Worm (Caenorhabditis elegans) whole organism, midembryonic: Measurements from ENCODE around the gene Y57G7A.11.

Experiments used
- T22C8.4 ChIP-seq: fragments of 200-800 bp; sonication (Bioruptor generic); IDR thresholded peaks from 2 replicates; pipeline ENCODE4 v1.3.6; 2022; ENCODE audit warnings: missing genetic modification characterization, missing compliant biosample characterization
- cog-1 ChIP-seq: sonication (generic microtip); optimal IDR thresholded peaks from 2 replicates; lab custom pipeline; 2016; ENCODE audit warnings: missing genetic modification characterization, missing compliant biosample characterization
- flt-1 ChIP-seq: fragments of 200-800 bp; sonication (Bioruptor generic); IDR thresholded peaks from 2 replicates; pipeline ENCODE4 v1.3.6; 2022; ENCODE audit warnings: missing genetic modification characterization, missing compliant biosample characterization
- klf-2 ChIP-seq: fragments of 200-800 bp; sonication (Bioruptor generic); conservative IDR thresholded peaks from 2 replicates; pipeline ENCODE4 v1.3.6; 2022; ENCODE audit warnings: missing genetic modification reagents, missing genetic modification characterization, missing compliant biosample characterization
- med-1 ChIP-seq: sonication (generic microtip); optimal IDR thresholded peaks from 2 replicates; lab custom pipeline; 2017; ENCODE audit warnings: missing genetic modification characterization, mild to moderate bottlenecking, missing compliant biosample characterization, antibody characterized with exemption, missing genetic modification reagents; ENCODE audit not compliant: insufficient read depth
- ref-1 ChIP-seq: fragments of 200-800 bp; sonication (Bioruptor generic); conservative IDR thresholded peaks from 2 replicates; pipeline ENCODE4 v1.3.6; 2022; ENCODE audit warnings: missing genetic modification reagents, missing genetic modification characterization, missing compliant biosample characterization
- tab-1 ChIP-seq: fragments of 200-800 bp; sonication (Bioruptor generic); IDR thresholded peaks from 2 replicates; pipeline ENCODE4 v1.3.6; 2022; ENCODE audit warnings: missing genetic modification characterization, missing compliant biosample characterization
- ztf-23 ChIP-seq: fragments of 200-800 bp; sonication (Bioruptor generic); IDR thresholded peaks from 2 replicates; pipeline ENCODE4 v1.3.6; 2022; ENCODE audit warnings: missing genetic modification reagents, missing genetic modification characterization, missing compliant biosample characterization
- ztf-29 ChIP-seq: fragments of 200-800 bp; sonication (Bioruptor generic); IDR thresholded peaks from 2 replicates; pipeline ENCODE4 v1.3.6; 2022; ENCODE audit warnings: missing genetic modification reagents, missing genetic modification characterization, missing compliant biosample characterization

The Y57G7A.11 gene

ce11 chrII:1245783-1246182 is 30.9 kb downstream of the Y57G7A.11 start:
- TF ChIP-seq ref-1 (GFP tag; lab: Robert Waterston, UW), result no peak
- no peak for TF ChIP-seq med-1
- no peak for TF ChIP-seq klf-2 (GFP tag; lab: Robert Waterston, UW)
- TF ChIP-seq ztf-23 (GFP tag; lab: Robert Waterston, UW), result no peak
- TF ChIP-seq flt-1, result no peak
- TF ChIP-seq tab-1 (GFP tag; lab: Robert Waterston, UW), result no peak
- TF ChIP-seq T22C8.4 (GFP tag; lab: Robert Waterston, UW), result no peak
- no peak for TF ChIP-seq ztf-29
- no peak for TF ChIP-seq cog-1 (tag; lab: Kevin White, UChicago)

- peak; percentile 47; the same call in 1 of the 2 replicates for TF ChIP-seq klf-2 (GFP tag; lab: Robert Waterston, UW)
- TF ChIP-seq flt-1, result no peak
Measured at ce11 chrII:1244420-1244959, 32.2 kb downstream of the Y57G7A.11 start.

- TF ChIP-seq cog-1 (tag; lab: Kevin White, UChicago), result peak; percentile 28
- TF ChIP-seq tab-1 (GFP tag; lab: Robert Waterston, UW), result no peak
Measured at ce11 chrII:1242475-1242874, 34.2 kb downstream of the Y57G7A.11 start.

DNA sequence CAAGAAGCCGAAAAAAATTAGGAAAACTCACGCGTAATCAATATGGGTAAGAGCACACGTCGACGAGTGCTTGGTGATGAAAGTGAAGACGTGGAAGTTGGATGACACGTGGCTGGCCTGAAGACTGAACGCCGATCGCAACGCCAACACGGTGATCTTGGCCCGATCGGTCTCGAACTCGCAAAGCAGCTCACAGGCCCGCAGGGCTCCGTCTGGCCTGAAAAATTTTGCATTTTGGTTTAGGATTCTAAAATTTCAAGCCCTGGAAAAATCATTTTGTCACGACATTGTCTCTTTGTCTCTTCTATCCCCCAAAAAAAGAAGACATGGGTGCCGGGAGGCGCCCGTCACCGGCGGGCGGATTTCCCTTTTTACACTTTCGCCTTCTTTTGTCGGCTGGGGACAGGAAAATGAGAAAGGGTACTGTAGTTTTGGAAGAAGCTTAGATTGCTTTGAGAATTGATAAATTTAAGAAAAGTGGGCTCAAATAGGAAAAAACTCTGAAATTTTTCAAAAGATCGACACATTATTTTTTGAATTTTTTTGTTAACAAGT is 35.4 kb downstream of the Y57G7A.11 start:
- no peak for TF ChIP-seq T22C8.4 (GFP tag; lab: Robert Waterston, UW)
- no peak for TF ChIP-seq flt-1
- TF ChIP-seq cog-1 (tag; lab: Kevin White, UChicago), result no peak
- no peak for TF ChIP-seq ztf-23 (GFP tag; lab: Robert Waterston, UW)

- no peak for TF ChIP-seq med-1
- no peak for TF ChIP-seq ztf-23 (GFP tag; lab: Robert Waterston, UW)
- TF ChIP-seq klf-2 (GFP tag; lab: Robert Waterston, UW), result no peak
- TF ChIP-seq flt-1, result no peak
- no peak for TF ChIP-seq ref-1 (GFP tag; lab: Robert Waterston, UW)
- TF ChIP-seq T22C8.4 (GFP tag; lab: Robert Waterston, UW), result no peak
Measured at ce11 chrII:1240436-1240835, 36.2 kb downstream of the Y57G7A.11 start.

- TF ChIP-seq cog-1 (tag; lab: Kevin White, UChicago), result no peak
- 0 out of 2 replicates have a peak, but pooled peaks have one; percentile 6 for TF ChIP-seq flt-1
Measured at ce11 chrII:1239433-1240020, 37.2 kb downstream of the Y57G7A.11 start.

DNA sequence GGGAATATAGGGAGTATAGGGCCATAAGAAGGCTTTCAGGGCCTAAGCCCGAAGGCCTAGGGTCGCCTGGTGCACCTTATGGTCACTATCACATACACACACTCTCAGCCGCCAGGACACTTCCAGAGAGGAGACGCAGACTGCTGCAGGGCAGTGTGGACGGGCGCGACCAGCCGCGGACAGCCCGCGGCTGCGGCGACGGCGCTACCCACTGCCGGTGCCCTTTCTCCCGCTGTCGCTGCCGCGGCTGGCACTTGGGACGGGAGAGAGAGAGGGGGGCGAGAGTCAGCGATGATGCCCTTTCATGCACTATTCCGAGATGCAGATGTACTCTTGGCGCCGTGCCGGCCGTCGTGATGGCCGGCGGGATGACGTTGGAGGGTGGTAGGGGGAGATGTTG is 38.8 kb downstream of the Y57G7A.11 start:
- TF ChIP-seq ztf-29 (0 out of 2 replicates have a peak, but pooled peaks have one; percentile 6), flt-1 (0 out of 2 replicates have a peak, but pooled peaks have one; percentile 6), tab-1 (GFP tag; lab: Robert Waterston, UW) (0 out of 2 replicates have a peak, but pooled peaks have one; percentile 44), cog-1 (tag; lab: Kevin White, UChicago) (no peak)

- TF ChIP-seq flt-1 (0 out of 2 replicates have a peak, but pooled peaks have one; percentile 47), med-1 (no peak)
Measured at ce11 chrII:1236479-1236878, 40.2 kb downstream of the Y57G7A.11 start.

- TF ChIP-seq T22C8.4 (GFP tag; lab: Robert Waterston, UW) (no peak), ztf-23 (GFP tag; lab: Robert Waterston, UW) (no peak), ztf-29 (no peak), klf-2 (GFP tag; lab: Robert Waterston, UW) (no peak), ref-1 (GFP tag; lab: Robert Waterston, UW) (no peak), cog-1 (tag; lab: Kevin White, UChicago) (no peak), med-1 (no peak), flt-1 (no peak), tab-1 (GFP tag; lab: Robert Waterston, UW) (no peak)
Measured at ce11 chrII:1236003-1236402, 40.7 kb downstream of the Y57G7A.11 start.

- TF ChIP-seq cog-1 (tag; lab: Kevin White, UChicago), result no peak
Measured at ce11 chrII:1234971-1235370, 41.7 kb downstream of the Y57G7A.11 start.

DNA sequence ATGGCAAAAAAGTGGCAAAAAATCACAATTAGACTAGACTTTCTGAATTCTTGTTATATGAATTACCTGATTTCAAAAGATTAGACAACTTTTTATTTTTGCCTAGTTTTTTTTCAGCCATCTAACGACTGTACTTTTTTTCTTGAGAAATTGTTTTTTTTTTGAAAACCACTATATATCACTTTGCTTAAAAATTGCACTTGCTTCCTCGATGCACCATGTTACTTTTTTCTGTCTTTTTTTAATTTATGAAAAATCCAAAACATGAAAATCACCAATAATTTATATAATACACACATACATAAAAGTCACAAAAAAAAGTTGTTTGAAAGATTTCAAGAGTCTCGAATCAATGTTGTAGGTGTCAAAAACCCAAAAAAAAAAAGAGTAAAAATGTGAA is 43.7 kb downstream of the Y57G7A.11 start:
- TF ChIP-seq ztf-29 (no peak), T22C8.4 (GFP tag; lab: Robert Waterston, UW) (no peak), klf-2 (GFP tag; lab: Robert Waterston, UW) (no peak), ref-1 (GFP tag; lab: Robert Waterston, UW) (no peak), med-1 (no peak), ztf-23 (GFP tag; lab: Robert Waterston, UW) (no peak), cog-1 (tag; lab: Kevin White, UChicago) (no peak), tab-1 (GFP tag; lab: Robert Waterston, UW) (no peak), flt-1 (no peak)
